Worm (Caenorhabditis elegans): ENCODE results near the gene clec-141.

The clec-141 gene

ce11 chrII:5426470-5426869 lies 19.0 kb upstream of the clec-141 start:
- TF ChIP-seq ztf-4 (tag; optimal IDR thresholded peaks at IDR 0.05) (no peak), nhr-85 (tag) (peak; percentile 12), irx-1 (tag; optimal IDR thresholded peaks at IDR 0.05) (no peak), egl-27 (tag; optimal IDR thresholded peaks at IDR 0.05) (no peak)

ce11 chrII:5426054-5426453 lies 18.6 kb upstream of the clec-141 start:
- no peak for TF ChIP-seq fkh-8 (tag; optimal IDR thresholded peaks at IDR 0.05)
- peak; percentile 85 for TF ChIP-seq lin-14 (GFP tag; optimal IDR thresholded peaks at IDR 0.05)
- no peak for TF ChIP-seq irx-1 (tag; optimal IDR thresholded peaks at IDR 0.05)
- peak; percentile 19 for TF ChIP-seq xbp-1 (tag; optimal IDR thresholded peaks at IDR 0.05)
- TF ChIP-seq blmp-1 (tag; optimal IDR thresholded peaks at IDR 0.05): peak; percentile 34
- no peak for TF ChIP-seq sup-37 (GFP tag; optimal IDR thresholded peaks at IDR 0.05)
- TF ChIP-seq ama-1 (optimal IDR thresholded peaks at IDR 0.05): no peak
- no peak for TF ChIP-seq isw-1 (GFP tag; IDR thresholded peaks at IDR 0.05)
- TF ChIP-seq nhr-237 (tag; optimal IDR thresholded peaks at IDR 0.05): no peak
- no peak for TF ChIP-seq nhr-28 (tag; optimal IDR thresholded peaks at IDR 0.05)
- no peak for TF ChIP-seq tbx-2 (tag; optimal IDR thresholded peaks at IDR 0.05)
- TF ChIP-seq nhr-19 (GFP tag; conservative IDR thresholded peaks at IDR 0.05): peak; percentile 21; the same call in 1 of the 2 replicates
- no peak for TF ChIP-seq ets-5 (GFP tag; IDR thresholded peaks at IDR 0.05)
- TF ChIP-seq unc-130 (tag; optimal IDR thresholded peaks at IDR 0.05): no peak
- no peak for TF ChIP-seq alr-1 (tag; optimal IDR thresholded peaks at IDR 0.05; ENCODE audit: borderline replicate concordance)
- no peak for TF ChIP-seq fkh-4 (tag; optimal IDR thresholded peaks at IDR 0.05; ENCODE audit: borderline replicate concordance)
- TF ChIP-seq mef-2 (tag; optimal IDR thresholded peaks at IDR 0.05): no peak
- TF ChIP-seq pag-3 (tag; optimal IDR thresholded peaks at IDR 0.05; ENCODE audit: borderline replicate concordance, insufficient read depth): no peak
- TF ChIP-seq ztf-4 (tag; optimal IDR thresholded peaks at IDR 0.05): peak; percentile 36
- TF ChIP-seq pax-3 (tag; optimal IDR thresholded peaks at IDR 0.05): no peak
- no peak for TF ChIP-seq unc-62 (GFP tag; optimal IDR thresholded peaks at IDR 0.05)
- peak; percentile 45 for TF ChIP-seq nhr-47 (tag; optimal IDR thresholded peaks at IDR 0.05)
- TF ChIP-seq unc-30 (tag; optimal IDR thresholded peaks at IDR 0.05): no peak
- TF ChIP-seq tlp-1 (tag; optimal IDR thresholded peaks at IDR 0.05): no peak
- peak; percentile 48 for TF ChIP-seq swsn-7 (tag; optimal IDR thresholded peaks at IDR 0.05)
- TF ChIP-seq hlh-4 (tag; optimal IDR thresholded peaks at IDR 0.05): no peak
- peak; percentile 70 for TF ChIP-seq mep-1 (tag; optimal IDR thresholded peaks at IDR 0.05)
- TF ChIP-seq dsc-1 (tag; optimal IDR thresholded peaks at IDR 0.05): no peak
- TF ChIP-seq efl-3 (GFP tag; optimal IDR thresholded peaks at IDR 0.05): no peak
- TF ChIP-seq hlh-17 (GFP tag; optimal IDR thresholded peaks at IDR 0.05; ENCODE audit: borderline replicate concordance): no peak
- TF ChIP-seq nhr-77 (tag; optimal IDR thresholded peaks at IDR 0.05): no peak
- peak; percentile 6 for TF ChIP-seq snpc-4 (tag; optimal IDR thresholded peaks at IDR 0.05)
- TF ChIP-seq fkh-10 (GFP tag; optimal IDR thresholded peaks at IDR 0.05): no peak
- TF ChIP-seq mab-9 (GFP tag; IDR thresholded peaks at IDR 0.05): no peak
- TF ChIP-seq sptf-1 (tag; optimal IDR thresholded peaks at IDR 0.05): no peak
- peak; percentile 55 for TF ChIP-seq C16A3.4 (tag; optimal IDR thresholded peaks at IDR 0.05)
- TF ChIP-seq Y116A8C.19 (tag; optimal IDR thresholded peaks at IDR 0.05; ENCODE audit: borderline replicate concordance): no peak
- peak in 1 of 2 experiments; percentile 62 for TF ChIP-seq mdl-1 (tag; optimal IDR thresholded peaks at IDR 0.05)
- peak in 1 of 6 experiments; percentile 74 for TF ChIP-seq elt-3 (tag; optimal IDR thresholded peaks at IDR 0.05)
- peak; percentile 81 for TF ChIP-seq snu-23 (GFP tag; optimal IDR thresholded peaks at IDR 0.05)
- no peak for TF ChIP-seq grh-1 (GFP tag; IDR thresholded peaks at IDR 0.05)
- TF ChIP-seq aly-2 (tag; optimal IDR thresholded peaks at IDR 0.05): no peak
- no peak for TF ChIP-seq sox-4 (tag; optimal IDR thresholded peaks at IDR 0.05)
- TF ChIP-seq efl-1 (optimal IDR thresholded peaks at IDR 0.05): peak; percentile 45 to 55
- peak; percentile 45 to 89 for TF ChIP-seq efl-1 (GFP tag; optimal IDR thresholded peaks at IDR 0.05 in 1 of 2)
- peak; percentile 17 for TF ChIP-seq skn-1 (tag; optimal IDR thresholded peaks at IDR 0.05)
- TF ChIP-seq rnt-1 (tag; optimal IDR thresholded peaks at IDR 0.05): peak; percentile 71
- TF ChIP-seq ztf-11 (tag; optimal IDR thresholded peaks at IDR 0.05): no peak
- TF ChIP-seq unc-98 (GFP tag; IDR thresholded peaks at IDR 0.05): no peak
- peak; percentile 37 for TF ChIP-seq lin-13 (GFP tag; optimal IDR thresholded peaks at IDR 0.05)

Data from whole organism, L1 larva.